Fruit fly (Drosophila melanogaster) whole organism, wandering third instar larva: ENCODE results near the gene CG7054.
A peak's percentile ranks its signal among the peaks of the same experiment; 100 is the strongest.

ENCODE experiments used
- Abd-B ChIP-seq: fragments of >200 bp; optimal IDR thresholded peaks from 2 replicates; lab custom pipeline; 2017; ENCODE audit warnings: missing biosample characterization, missing genetic modification characterization
- CrebA ChIP-seq: fragments of 200-800 bp; sonication (Bioruptor generic); optimal IDR thresholded peaks from 2 replicates; lab custom pipeline; 2016; ENCODE audit warnings: missing biosample characterization, mild to moderate bottlenecking, missing genetic modification characterization, borderline replicate concordance
- Dfd ChIP-seq: fragments of >200 bp; optimal IDR thresholded peaks from 2 replicates; lab custom pipeline; 2017; ENCODE audit warnings: missing biosample characterization, missing genetic modification characterization
- Hnf4 ChIP-seq: fragments of 200-800 bp; sonication (Bioruptor generic); optimal IDR thresholded peaks from 2 replicates; lab custom pipeline; 2016; ENCODE audit warnings: missing biosample characterization, mild to moderate bottlenecking, missing genetic modification characterization
- Hr78 ChIP-seq: fragments of >200 bp; optimal IDR thresholded peaks from 2 replicates; lab custom pipeline; 2017; ENCODE audit warnings: missing biosample characterization, missing genetic modification characterization
- Hr83 ChIP-seq: fragments of 200-300 bp; sonication (Bioruptor generic); optimal IDR thresholded peaks from 2 replicates; lab custom pipeline; 2016; ENCODE audit warnings: missing biosample characterization, mild to moderate bottlenecking, missing genetic modification characterization, moderate library complexity; ENCODE audit not compliant: poor library complexity, severe bottlenecking
- Jra ChIP-seq: sonication (Bioruptor generic); optimal IDR thresholded peaks from 2 replicates; lab custom pipeline; 2016; ENCODE audit warnings: missing biosample characterization, missing genetic modification characterization
- OdsH ChIP-seq: fragments of 200-800 bp; sonication (Bioruptor generic); optimal IDR thresholded peaks from 2 replicates; lab custom pipeline; 2016; ENCODE audit warnings: missing biosample characterization, mild to moderate bottlenecking, missing genetic modification characterization
- Rel ChIP-seq, 2 experiments: fragments of 200-800 bp; sonication (Bioruptor generic) in 1 of 2; optimal IDR thresholded peaks; 2 replicates in 1 of 2; 3 replicates in 1 of 2; lab custom pipeline; 2016 to 2019; ENCODE audit warnings: mild to moderate bottlenecking in 2 of 2, missing biosample characterization in 2 of 2, missing genetic modification characterization in 2 of 2, moderate library complexity in 1 of 2
- brk ChIP-seq: fragments of 200-800 bp; sonication (Bioruptor generic); optimal IDR thresholded peaks from 2 replicates; lab custom pipeline; 2016; ENCODE audit warnings: missing biosample characterization, mild to moderate bottlenecking, missing genetic modification characterization
- dmrt93B ChIP-seq: fragments of 200-800 bp; sonication (Bioruptor generic); optimal IDR thresholded peaks from 2 replicates; lab custom pipeline; 2018; ENCODE audit warnings: missing biosample characterization, mild to moderate bottlenecking, missing genetic modification characterization
- dsf ChIP-seq: sonication (Bioruptor generic); optimal IDR thresholded peaks from 2 replicates; lab custom pipeline; 2016; ENCODE audit warnings: missing biosample characterization, missing genetic modification characterization, borderline replicate concordance
- foxo ChIP-seq, 2 experiments: fragments of 200-800 bp; sonication (Bioruptor generic); optimal IDR thresholded peaks; 2 replicates in 1 of 2; 3 replicates in 1 of 2; lab custom pipeline; 2016 to 2017; ENCODE audit warnings: missing biosample characterization in 2 of 2, missing genetic modification characterization in 2 of 2
- lola ChIP-seq: fragments of >200 bp; optimal IDR thresholded peaks from 2 replicates; lab custom pipeline; 2017; ENCODE audit warnings: missing biosample characterization, missing genetic modification characterization
- psq ChIP-seq: fragments of 200-800 bp; sonication (Bioruptor generic); optimal IDR thresholded peaks from 3 replicates; lab custom pipeline; 2017; ENCODE audit warnings: missing biosample characterization, mild to moderate bottlenecking, missing genetic modification characterization, moderate library complexity
- sv ChIP-seq: fragments of 200-800 bp; sonication (Bioruptor generic); optimal IDR thresholded peaks from 3 replicates; lab custom pipeline; 2016; ENCODE audit warnings: missing biosample characterization, missing genetic modification characterization
- usp ChIP-seq: fragments of >200 bp; optimal IDR thresholded peaks from 2 replicates; lab custom pipeline; 2017; ENCODE audit warnings: missing biosample characterization, missing genetic modification characterization
- woc ChIP-seq: sonication (Bioruptor generic); optimal IDR thresholded peaks from 2 replicates; lab custom pipeline; 2016; ENCODE audit warnings: missing biosample characterization, mild to moderate bottlenecking, missing genetic modification characterization

CG7054 gene

dm6 chr3R:22497025-22497424 lies 32.2 kb downstream of the CG7054 start, which contains the start of gene Octbeta1R:
TSS of gene Octbeta1R (plus strand) at chr3R:22497215.
- TF ChIP-seq dmrt93B (GFP tag; lab: Kevin White, UChicago) (no peak), foxo (GFP tag; optimal IDR thresholded peaks at IDR 0.05; lab: Kevin White, UChicago) (no peak), sv (GFP tag; lab: Kevin White, UChicago) (no peak), Rel (GFP tag; optimal IDR thresholded peaks at IDR 0.05; lab: Kevin White, UChicago) (no peak), Rel (tag; optimal IDR thresholded peaks at IDR 0.05; lab: Kevin White, UChicago) (no peak), lola (GFP tag; lab: Kevin White, UChicago) (no peak), OdsH (no peak), Abd-B (GFP tag; lab: Kevin White, UChicago) (no peak), woc (GFP tag; lab: Kevin White, UChicago) (no peak), dsf (no peak), CrebA (GFP tag; lab: Kevin White, UChicago) (no peak), Dfd (GFP tag; lab: Kevin White, UChicago) (no peak)

dm6 chr3R:22503630-22504029 lies 38.8 kb downstream of the CG7054 start:
- no peak for TF ChIP-seq dmrt93B (GFP tag; lab: Kevin White, UChicago)
- no peak for TF ChIP-seq CrebA (GFP tag; lab: Kevin White, UChicago)
- TF ChIP-seq Abd-B (GFP tag; lab: Kevin White, UChicago): no peak
- no peak for TF ChIP-seq Hnf4 (GFP tag; lab: Kevin White, UChicago)
- no peak for TF ChIP-seq lola (GFP tag; lab: Kevin White, UChicago)
- no peak for TF ChIP-seq Jra (GFP tag; lab: Kevin White, UChicago)
- TF ChIP-seq Hr78: no peak
- no peak for TF ChIP-seq psq
- no peak for TF ChIP-seq dsf
- TF ChIP-seq sv (GFP tag; lab: Kevin White, UChicago): no peak
- no peak for TF ChIP-seq Hr83
- no peak for TF ChIP-seq brk
- no peak for TF ChIP-seq Rel (GFP tag; optimal IDR thresholded peaks at IDR 0.05; lab: Kevin White, UChicago)
- TF ChIP-seq Rel (tag; optimal IDR thresholded peaks at IDR 0.05; lab: Kevin White, UChicago): no peak

dm6 chr3R:22515384-22515783 lies 50.6 kb downstream of the CG7054 start:
- TF ChIP-seq foxo (GFP tag; optimal IDR thresholded peaks at IDR 0.05; lab: Kevin White, UChicago) (peak in 1 of 2 experiments; percentile 5), usp (GFP tag; lab: Kevin White, UChicago) (no peak)
